Worm (Caenorhabditis elegans) whole organism, young adult: Measurements from ENCODE around the gene irld-25.

Experiments
- B0035.1 ChIP-seq: sonication (generic microtip); optimal IDR thresholded peaks from 2 replicates; lab custom pipeline; 2016; ENCODE audit warnings: missing genetic modification characterization, mild to moderate bottlenecking, missing compliant biosample characterization, missing genotype, missing genetic modification reagents
- B0261.1 ChIP-seq: sonication (generic microtip); optimal IDR thresholded peaks from 2 replicates; lab custom pipeline; 2016; ENCODE audit warnings: mild to moderate bottlenecking, missing genetic modification characterization, moderate library complexity, missing compliant biosample characterization
- D2030.7 ChIP-seq: fragments of 200-800 bp; sonication (Bioruptor generic); IDR thresholded peaks from 2 replicates; pipeline ENCODE4 v1.3.6; 2022; ENCODE audit warnings: missing genetic modification reagents, missing genetic modification characterization, missing compliant biosample characterization
- F23B12.7 ChIP-seq: sonication (generic microtip); optimal IDR thresholded peaks from 2 replicates; lab custom pipeline; 2017; ENCODE audit warnings: missing genetic modification characterization, mild to moderate bottlenecking, missing compliant biosample characterization, antibody characterized with exemption, moderate library complexity; ENCODE audit not compliant: insufficient read depth
- F37B4.10 ChIP-seq: fragments of 200-800 bp; sonication (Bioruptor generic); IDR thresholded peaks from 2 replicates; pipeline ENCODE4 v1.3.6; 2022; ENCODE audit warnings: missing genetic modification characterization, missing compliant biosample characterization
- F57A8.1 ChIP-seq: fragments of 200-800 bp; sonication (Bioruptor generic); optimal IDR thresholded peaks from 2 replicates; lab custom pipeline; 2018; ENCODE audit warnings: mild to moderate bottlenecking, missing genetic modification characterization, moderate library complexity, missing compliant biosample characterization
- K12H6.12 ChIP-seq: fragments of 200-800 bp; sonication (Bioruptor generic); optimal IDR thresholded peaks from 2 replicates; lab custom pipeline; 2018; ENCODE audit warnings: mild to moderate bottlenecking, missing genetic modification characterization, missing compliant biosample characterization
- T26A5.8 ChIP-seq: sonication (generic microtip); optimal IDR thresholded peaks from 2 replicates; lab custom pipeline; 2016; ENCODE audit warnings: missing genetic modification characterization, missing compliant biosample characterization
- Y79H2A.3 ChIP-seq: fragments of 200-800 bp; sonication (Bioruptor generic); conservative IDR thresholded peaks from 2 replicates; pipeline ENCODE4 v1.3.6; 2022; ENCODE audit warnings: missing genetic modification reagents, missing genetic modification characterization, missing compliant biosample characterization
- Y95B8A.8 ChIP-seq: fragments of 200-800 bp; sonication (Bioruptor generic); IDR thresholded peaks from 2 replicates; pipeline ENCODE4 v1.3.6; 2022; ENCODE audit warnings: missing genetic modification reagents, missing genetic modification characterization, missing compliant biosample characterization
- ama-1 ChIP-seq, 3 experiments: fragments of 150-350 bp in 1 of 3; sonication (generic microtip) in 2 of 3; optimal IDR thresholded peaks; 2 replicates each; lab custom pipeline; 2014 to 2018; ENCODE audit warnings: missing biosample characterization in 2 of 3, missing genetic modification characterization in 2 of 3, missing genetic modification reagents in 2 of 3
- aptf-2 ChIP-seq: fragments of 200-800 bp; sonication (Bioruptor generic); conservative IDR thresholded peaks from 2 replicates; pipeline ENCODE4 v1.3.6; 2022; ENCODE audit warnings: missing genetic modification reagents, missing genetic modification characterization, missing compliant biosample characterization
- aptf-3 ChIP-seq: fragments of 200-800 bp; sonication (Bioruptor generic); IDR thresholded peaks from 2 replicates; pipeline ENCODE4 v1.3.6; 2022; ENCODE audit warnings: missing genetic modification characterization, missing compliant biosample characterization
- atf-7 ChIP-seq: sonication (generic microtip); optimal IDR thresholded peaks from 2 replicates; lab custom pipeline; 2017; ENCODE audit warnings: mild to moderate bottlenecking, missing genetic modification characterization, missing compliant biosample characterization
- athp-1 ChIP-seq: sonication (generic microtip); optimal IDR thresholded peaks from 2 replicates; lab custom pipeline; 2017; ENCODE audit warnings: mild to moderate bottlenecking, missing genetic modification characterization, missing compliant biosample characterization
- attf-3 ChIP-seq: fragments of 200-800 bp; sonication (Bioruptor generic); conservative IDR thresholded peaks from 2 replicates; pipeline ENCODE4 v1.3.6; 2022; ENCODE audit warnings: missing genetic modification reagents, missing genetic modification characterization, missing compliant biosample characterization
- attf-6 ChIP-seq: fragments of 200-800 bp; sonication (Bioruptor generic); IDR thresholded peaks from 2 replicates; pipeline ENCODE4 v1.3.6; 2022; ENCODE audit warnings: missing genetic modification reagents, missing genetic modification characterization, missing compliant biosample characterization
- bed-1 ChIP-seq: fragments of 200-800 bp; sonication (Bioruptor generic); IDR thresholded peaks from 2 replicates; pipeline ENCODE4 v1.3.6; 2022; ENCODE audit warnings: missing genetic modification reagents, missing genetic modification characterization, missing compliant biosample characterization
- bed-2 ChIP-seq: fragments of 200-800 bp; sonication (Bioruptor generic); IDR thresholded peaks from 2 replicates; pipeline ENCODE4 v1.3.6; 2022; ENCODE audit warnings: missing genetic modification reagents, missing genetic modification characterization, missing compliant biosample characterization
- ccch-3 ChIP-seq: fragments of 200-800 bp; sonication (Bioruptor generic); optimal IDR thresholded peaks from 2 replicates; lab custom pipeline; 2018; ENCODE audit warnings: mild to moderate bottlenecking, missing genetic modification characterization, missing compliant biosample characterization
- ceh-27 ChIP-seq: fragments of 200-800 bp; sonication (Bioruptor generic); optimal IDR thresholded peaks from 2 replicates; lab custom pipeline; 2018; ENCODE audit warnings: mild to moderate bottlenecking, missing genetic modification characterization, moderate library complexity, missing compliant biosample characterization
- ceh-91 ChIP-seq: fragments of 200-800 bp; sonication (Bioruptor generic); IDR thresholded peaks from 2 replicates; pipeline ENCODE4 v1.3.6; 2022; ENCODE audit warnings: missing genetic modification reagents, missing genetic modification characterization, missing compliant biosample characterization
- dpff-1 ChIP-seq: sonication (generic microtip); optimal IDR thresholded peaks from 2 replicates; lab custom pipeline; 2017; ENCODE audit warnings: mild to moderate bottlenecking, missing genetic modification characterization, missing compliant biosample characterization
- ets-4 ChIP-seq: fragments of 200-800 bp; sonication (Bioruptor generic); optimal IDR thresholded peaks from 2 replicates; lab custom pipeline; 2018; ENCODE audit warnings: mild to moderate bottlenecking, missing genetic modification characterization, missing compliant biosample characterization
- gei-17 ChIP-seq: fragments of 200-800 bp; sonication (Bioruptor generic); optimal IDR thresholded peaks from 2 replicates; lab custom pipeline; 2018; ENCODE audit warnings: mild to moderate bottlenecking, missing genetic modification characterization, missing compliant biosample characterization
- him-1 ChIP-seq: sonication (generic microtip); optimal IDR thresholded peaks from 2 replicates; lab custom pipeline; 2016; ENCODE audit warnings: missing genotype, missing genetic modification reagents, missing genetic modification characterization, missing compliant biosample characterization
- hlh-26 ChIP-seq: fragments of 200-800 bp; sonication (Bioruptor generic); conservative IDR thresholded peaks from 2 replicates; pipeline ENCODE4 v1.3.6; 2022; ENCODE audit warnings: missing genetic modification reagents, missing genetic modification characterization, missing compliant biosample characterization
- hrde-1 ChIP-seq: sonication (generic microtip); optimal IDR thresholded peaks from 2 replicates; lab custom pipeline; 2016; ENCODE audit warnings: missing genetic modification characterization, mild to moderate bottlenecking, missing compliant biosample characterization, moderate library complexity, missing genotype, missing genetic modification reagents, borderline replicate concordance
- lsl-1 ChIP-seq: fragments of 200-800 bp; sonication (Bioruptor generic); optimal IDR thresholded peaks from 2 replicates; lab custom pipeline; 2018; ENCODE audit warnings: mild to moderate bottlenecking, missing genetic modification characterization, moderate library complexity, missing compliant biosample characterization
- madf-6 ChIP-seq: fragments of 200-800 bp; sonication (Bioruptor generic); IDR thresholded peaks from 2 replicates; pipeline ENCODE4 v1.3.6; 2022; ENCODE audit warnings: missing genetic modification reagents, missing genetic modification characterization, missing compliant biosample characterization
- madf-8 ChIP-seq: fragments of 200-800 bp; sonication (Bioruptor generic); conservative IDR thresholded peaks from 2 replicates; pipeline ENCODE4 v1.3.6; 2022; ENCODE audit warnings: missing genetic modification reagents, missing genetic modification characterization, missing compliant biosample characterization
- mes-4 ChIP-seq: sonication (generic microtip); optimal IDR thresholded peaks from 2 replicates; lab custom pipeline; 2016; ENCODE audit warnings: missing genotype, missing genetic modification characterization, missing compliant biosample characterization
- mxl-1 ChIP-seq: sonication (generic microtip); optimal IDR thresholded peaks from 2 replicates; lab custom pipeline; 2016; ENCODE audit warnings: missing genetic modification characterization, missing compliant biosample characterization
- nfyb-1 ChIP-seq: fragments of 200-800 bp; sonication (Bioruptor generic); IDR thresholded peaks from 2 replicates; pipeline ENCODE4 v1.3.6; 2022; ENCODE audit warnings: missing genetic modification reagents, missing genetic modification characterization, missing compliant biosample characterization
- nhr-179 ChIP-seq: sonication (generic microtip); optimal IDR thresholded peaks from 2 replicates; lab custom pipeline; 2016; ENCODE audit warnings: mild to moderate bottlenecking, missing genetic modification characterization, missing compliant biosample characterization
- nhr-80 ChIP-seq: sonication (generic microtip); optimal IDR thresholded peaks from 2 replicates; lab custom pipeline; 2016; ENCODE audit warnings: missing genetic modification characterization, missing compliant biosample characterization
- nhr-90 ChIP-seq: sonication (generic microtip); optimal IDR thresholded peaks from 2 replicates; lab custom pipeline; 2016; ENCODE audit warnings: missing genotype, mild to moderate bottlenecking, missing genetic modification characterization, missing compliant biosample characterization
- pbrm-1 ChIP-seq: fragments of 200-800 bp; sonication (Bioruptor generic); IDR thresholded peaks from 2 replicates; pipeline ENCODE4 v1.3.6; 2022; ENCODE audit warnings: missing genetic modification reagents, missing genetic modification characterization, missing compliant biosample characterization
- sea-2 ChIP-seq: fragments of 200-800 bp; sonication (Bioruptor generic); IDR thresholded peaks from 2 replicates; pipeline ENCODE4 v1.3.6; 2022; ENCODE audit warnings: missing genetic modification characterization, missing compliant biosample characterization
- snpc-3.4 ChIP-seq: sonication (generic microtip); optimal IDR thresholded peaks from 2 replicates; lab custom pipeline; 2017; ENCODE audit warnings: missing genetic modification characterization, mild to moderate bottlenecking, missing compliant biosample characterization, antibody characterized with exemption, moderate library complexity, missing genotype, missing genetic modification reagents
- somi-1 ChIP-seq: fragments of 200-800 bp; sonication (Bioruptor generic); optimal IDR thresholded peaks from 2 replicates; lab custom pipeline; 2018; ENCODE audit warnings: mild to moderate bottlenecking, missing genetic modification characterization, missing compliant biosample characterization
- zfh-2 ChIP-seq: fragments of 200-800 bp; sonication (Bioruptor generic); conservative IDR thresholded peaks from 2 replicates; pipeline ENCODE4 v1.3.6; 2022; ENCODE audit warnings: missing genetic modification reagents, missing genetic modification characterization, missing compliant biosample characterization
- ztf-25 ChIP-seq: fragments of 200-800 bp; sonication (Bioruptor generic); IDR thresholded peaks from 2 replicates; pipeline ENCODE4 v1.3.6; 2022; ENCODE audit warnings: missing genetic modification reagents, missing genetic modification characterization, missing compliant biosample characterization
- ztf-28 ChIP-seq: fragments of 200-800 bp; sonication (Bioruptor generic); IDR thresholded peaks from 2 replicates; pipeline ENCODE4 v1.3.6; 2022; ENCODE audit warnings: missing genetic modification reagents, missing genetic modification characterization, missing compliant biosample characterization

The irld-25 gene

DNA sequence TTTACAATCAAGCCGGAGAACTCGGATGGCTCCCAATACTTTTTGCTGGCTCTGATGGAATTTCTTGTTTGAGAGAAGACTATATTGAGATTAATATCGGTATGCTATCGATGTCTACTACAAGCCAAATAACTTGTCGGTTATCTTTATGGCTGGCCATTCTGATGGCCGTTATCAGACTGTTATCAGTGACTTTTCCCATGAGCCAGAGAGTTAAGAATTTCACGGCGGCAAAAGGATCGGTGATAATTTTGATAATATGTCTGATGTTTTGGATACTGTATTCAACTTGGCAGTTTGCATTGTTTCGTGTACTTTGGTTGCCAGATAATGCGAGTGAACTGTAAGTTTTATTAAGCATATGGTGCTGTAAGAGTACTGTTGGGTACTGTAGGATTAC, 4.8 kb downstream of the irld-25 start:
- TF ChIP-seq attf-6 (GFP tag; lab: Robert Waterston, UW) (no peak), T26A5.8 (tag; lab: Kevin White, UChicago) (no peak), aptf-2 (GFP tag; lab: Robert Waterston, UW) (no peak), nfyb-1 (GFP tag; lab: Robert Waterston, UW) (no peak), B0261.1 (tag; lab: Kevin White, UChicago) (no peak), attf-3 (GFP tag; lab: Robert Waterston, UW) (no peak), aptf-3 (GFP tag; lab: Robert Waterston, UW) (no peak), Y95B8A.8 (no peak), hlh-26 (GFP tag; lab: Robert Waterston, UW) (no peak), ceh-91 (GFP tag; lab: Robert Waterston, UW) (no peak), gei-17 (GFP tag; lab: Kevin White, UChicago) (no peak), F57A8.1 (GFP tag; lab: Kevin White, UChicago) (no peak), ccch-3 (GFP tag; lab: Kevin White, UChicago) (no peak), nhr-80 (no peak), hrde-1 (no peak), Y79H2A.3 (GFP tag; lab: Robert Waterston, UW) (no peak)

- TF ChIP-seq aptf-3 (GFP tag; lab: Robert Waterston, UW), result no peak
- no peak for TF ChIP-seq K12H6.12 (tag; lab: Kevin White, UChicago)
- no peak for TF ChIP-seq F37B4.10 (GFP tag; lab: Robert Waterston, UW)
- TF ChIP-seq, all 124 proteins: peak for 0
Measured at ce11 chrV:15230243-15230642, 8.8 kb downstream of the irld-25 start, which contains the start of gene srw-15. TSS of gene srw-15 (plus strand) at chrV:15230543.

DNA sequence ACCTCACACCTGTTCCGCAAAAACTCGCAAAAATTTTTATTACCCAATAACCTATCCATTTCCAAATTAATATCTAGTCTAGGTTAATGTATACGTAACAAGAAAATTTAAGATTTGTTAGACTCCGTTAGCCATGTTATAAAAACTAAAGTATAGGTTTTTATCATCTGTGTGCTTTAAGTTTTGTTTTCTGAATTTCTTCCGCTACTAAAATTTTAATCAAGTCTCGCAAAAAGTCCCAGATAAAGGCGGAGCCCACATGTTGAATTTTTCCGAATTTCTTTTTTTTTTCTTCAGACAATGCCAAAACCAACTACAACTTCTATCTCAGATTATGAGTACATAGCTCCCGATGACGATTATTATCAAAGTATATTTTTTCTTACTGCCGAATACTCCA, 10.8 kb downstream of the irld-25 start, which contains the start of gene srw-13:
TSS of gene srw-13 (plus strand) at position 301 of the 400 bp plus-strand sequence.
- no peak for TF ChIP-seq nhr-90 (tag; lab: Kevin White, UChicago)
- no peak for TF ChIP-seq lsl-1 (GFP tag; lab: Kevin White, UChicago)
- no peak for TF ChIP-seq ztf-25 (GFP tag; lab: Robert Waterston, UW)
- TF ChIP-seq athp-1 (tag; lab: Kevin White, UChicago), result no peak
- TF ChIP-seq ceh-27, result no peak
- no peak for TF ChIP-seq pbrm-1 (GFP tag; lab: Robert Waterston, UW)
- no peak for TF ChIP-seq Y79H2A.3 (GFP tag; lab: Robert Waterston, UW)
- TF ChIP-seq zfh-2, result no peak
- TF ChIP-seq aptf-2 (GFP tag; lab: Robert Waterston, UW), result no peak
- no peak for TF ChIP-seq atf-7 (tag; lab: Kevin White, UChicago)
- no peak for TF ChIP-seq him-1 (tag; lab: Kevin White, UChicago)
- no peak for TF ChIP-seq mxl-1 (tag; lab: Kevin White, UChicago)
- no peak for TF ChIP-seq madf-8 (GFP tag; lab: Robert Waterston, UW)
- no peak for TF ChIP-seq ama-1 (optimal IDR thresholded peaks at IDR 0.05; lab: Kevin White, UChicago)
- no peak for TF ChIP-seq ama-1 (GFP tag; optimal IDR thresholded peaks at IDR 0.05; lab: Kevin White, UChicago)
- TF ChIP-seq B0035.1, result no peak
- TF ChIP-seq ztf-28 (GFP tag; lab: Robert Waterston, UW), result no peak
- no peak for TF ChIP-seq ceh-91 (GFP tag; lab: Robert Waterston, UW)
- TF ChIP-seq T26A5.8 (tag; lab: Kevin White, UChicago), result no peak

- TF ChIP-seq snpc-3.4 (tag; lab: Kevin White, UChicago) (no peak), sea-2 (no peak), D2030.7 (GFP tag; lab: Robert Waterston, UW) (no peak), mes-4 (tag; lab: Kevin White, UChicago) (no peak), atf-7 (tag; lab: Kevin White, UChicago) (no peak), dpff-1 (tag; lab: Kevin White, UChicago) (no peak), F23B12.7 (tag; lab: Kevin White, UChicago) (no peak), hrde-1 (no peak), bed-1 (GFP tag; lab: Robert Waterston, UW) (no peak), somi-1 (GFP tag; lab: Kevin White, UChicago) (no peak), ets-4 (GFP tag; lab: Kevin White, UChicago) (no peak), bed-2 (GFP tag; lab: Robert Waterston, UW) (no peak), nhr-179 (tag; lab: Kevin White, UChicago) (no peak), nhr-80 (no peak), madf-6 (GFP tag; lab: Robert Waterston, UW) (no peak)
Measured at ce11 chrV:15235661-15236060, 14.2 kb downstream of the irld-25 start, which contains the start of gene nhr-164. TSS of gene nhr-164 (minus strand) at chrV:15235761.
